Fruit fly (Drosophila melanogaster): ENCODE measurements around the gene Vps45.

Vps45 gene

dm6 chr3R:9603022-9603942 is 39.6 kb downstream of the Vps45 start:
- TF ChIP-seq noc (tag; optimal IDR thresholded peaks at IDR 0.05) = no peak

- no peak for TF ChIP-seq noc (tag; optimal IDR thresholded peaks at IDR 0.05)
Observed at dm6 chr3R:9604445-9605020, 40.8 kb downstream of the Vps45 start.

dm6 chr3R:9605084-9605483 is 41.4 kb downstream of the Vps45 start:
- TF ChIP-seq noc (tag; optimal IDR thresholded peaks at IDR 0.05) = no peak

dm6 chr3R:9606913-9607804 is 43.4 kb downstream of the Vps45 start:
- TF ChIP-seq noc (tag; optimal IDR thresholded peaks at IDR 0.05) = no peak

- TF ChIP-seq noc (tag; optimal IDR thresholded peaks at IDR 0.05) = no peak
Observed at dm6 chr3R:9608206-9608605, 44.5 kb downstream of the Vps45 start.

- peak; percentile 33 for TF ChIP-seq noc (tag; optimal IDR thresholded peaks at IDR 0.05)
Observed at dm6 chr3R:9612217-9612616, 48.5 kb downstream of the Vps45 start.

DNA sequence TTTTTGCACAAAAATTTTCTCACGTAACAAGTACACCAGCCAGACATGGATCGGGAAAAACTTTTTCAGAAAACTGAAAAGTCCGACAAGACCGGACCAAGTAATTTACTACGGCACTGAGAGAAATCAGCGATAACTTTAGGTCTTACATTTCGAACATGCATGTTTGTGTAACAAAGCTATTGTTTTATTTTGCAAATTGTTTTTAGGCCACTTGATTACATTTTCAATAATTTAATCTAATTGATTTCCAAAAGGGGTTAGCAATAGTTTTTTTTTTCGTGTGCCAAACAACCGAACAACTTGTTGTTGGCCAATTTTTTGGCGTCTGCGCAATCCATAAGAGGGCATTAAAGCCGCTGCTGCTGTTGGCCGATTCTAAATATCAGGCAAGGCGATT is 49.4 kb downstream of the Vps45 start:
- TF ChIP-seq noc (tag; optimal IDR thresholded peaks at IDR 0.05) = peak; percentile 39
